Worm (Caenorhabditis elegans) whole organism, L4 larva: ENCODE results near the gene efl-2.

Source experiments
- F10B5.3 ChIP-seq: sonication (generic microtip); optimal IDR thresholded peaks from 2 replicates; lab custom pipeline; 2016; ENCODE audit warnings: mild to moderate bottlenecking, missing genetic modification characterization, missing compliant biosample characterization
- F26F4.8 ChIP-seq: fragments of 200-800 bp; sonication (Bioruptor generic); conservative IDR thresholded peaks from 2 replicates; pipeline ENCODE4 v1.3.6; 2022; ENCODE audit warnings: missing genetic modification characterization, missing compliant biosample characterization
- F49E8.2 ChIP-seq: sonication (generic microtip); optimal IDR thresholded peaks from 2 replicates; lab custom pipeline; 2016; ENCODE audit warnings: missing compliant biosample characterization, mild to moderate bottlenecking, missing genetic modification characterization, borderline replicate concordance
- Y105C5A.15 ChIP-seq: fragments of 200-800 bp; sonication (Bioruptor generic); IDR thresholded peaks from 2 replicates; pipeline ENCODE4 v1.3.6; 2022; ENCODE audit warnings: missing genetic modification characterization, missing compliant biosample characterization
- Y75B8A.6 ChIP-seq: fragments of 200-800 bp; sonication (Bioruptor generic); IDR thresholded peaks from 2 replicates; pipeline ENCODE4 v1.3.6; 2022; ENCODE audit warnings: missing genetic modification reagents, missing genetic modification characterization, missing compliant biosample characterization
- ZK337.2 ChIP-seq: fragments of 200-800 bp; sonication (Bioruptor generic); IDR thresholded peaks from 2 replicates; pipeline ENCODE4 v1.3.6; 2022; ENCODE audit warnings: missing genetic modification reagents, missing genetic modification characterization, missing compliant biosample characterization
- ZK546.5 ChIP-seq, 2 experiments: sonication (generic microtip); optimal IDR thresholded peaks; 2 replicates each; lab custom pipeline; 2017; ENCODE audit warnings: missing biosample characterization in 2 of 2, missing genetic modification characterization in 2 of 2
- aha-1 ChIP-seq: fragments of 150-350 bp; peaks from one replicate; lab custom pipeline; 2014; ENCODE audit warnings: missing biosample characterization, missing genetic modification characterization
- arid-1 ChIP-seq: fragments of 200-800 bp; sonication (Bioruptor generic); conservative IDR thresholded peaks from 2 replicates; pipeline ENCODE4 v1.3.6; 2022; ENCODE audit warnings: missing genetic modification reagents, missing genetic modification characterization, missing compliant biosample characterization
- attf-4 ChIP-seq: sonication (generic microtip); optimal IDR thresholded peaks from 3 replicates; lab custom pipeline; 2017; ENCODE audit warnings: missing biosample characterization, missing genetic modification characterization
- ceh-20 ChIP-seq: fragments of 200-800 bp; sonication (Bioruptor generic); IDR thresholded peaks from 2 replicates; pipeline ENCODE4 v1.3.6; 2022; ENCODE audit warnings: missing genetic modification reagents, missing genetic modification characterization, missing compliant biosample characterization
- ceh-32 ChIP-seq: sonication (generic microtip); optimal IDR thresholded peaks from 2 replicates; lab custom pipeline; 2016; ENCODE audit warnings: mild to moderate bottlenecking, missing genetic modification characterization, missing compliant biosample characterization; ENCODE audit not compliant: poor library complexity
- ceh-44 ChIP-seq: fragments of 200-800 bp; sonication (Bioruptor generic); IDR thresholded peaks from 2 replicates; pipeline ENCODE4 v1.3.6; 2022; ENCODE audit warnings: missing genetic modification reagents, missing genetic modification characterization, missing compliant biosample characterization
- ces-1 ChIP-seq: fragments of 150-350 bp; sonication (generic microtip); optimal IDR thresholded peaks from 4 replicates; lab custom pipeline; 2014; ENCODE audit warnings: missing biosample characterization, missing genetic modification reagents, missing genetic modification characterization
- cey-2 ChIP-seq: sonication (generic microtip); optimal IDR thresholded peaks from 3 replicates; lab custom pipeline; 2017; ENCODE audit warnings: missing genetic modification characterization, mild to moderate bottlenecking, missing compliant biosample characterization, antibody characterized with exemption, borderline replicate concordance; ENCODE audit not compliant: insufficient read depth
- daf-12 ChIP-seq: fragments of 150-350 bp; optimal IDR thresholded peaks from 2 replicates; lab custom pipeline; 2014; ENCODE audit warnings: missing biosample characterization, missing genetic modification reagents, missing genetic modification characterization
- daf-16 ChIP-seq, 3 experiments: sonication (generic microtip); optimal IDR thresholded peaks; 2 replicates each; lab custom pipeline; 2016 to 2017; ENCODE audit warnings: missing genetic modification characterization in 3 of 3, missing genetic modification reagents in 3 of 3, mild to moderate bottlenecking in 2 of 3, missing compliant biosample characterization in 2 of 3, missing biosample characterization in 1 of 3, moderate library complexity in 1 of 3
- daf-19 ChIP-seq: fragments of 200-800 bp; sonication (Bioruptor generic); conservative IDR thresholded peaks from 2 replicates; pipeline ENCODE4 v1.3.6; 2022; ENCODE audit warnings: missing genetic modification characterization, missing compliant biosample characterization
- dmd-8 ChIP-seq: fragments of 200-800 bp; sonication (Bioruptor generic); IDR thresholded peaks from 2 replicates; pipeline ENCODE4 v1.3.6; 2022; ENCODE audit warnings: missing genetic modification characterization, missing compliant biosample characterization
- dmd-9 ChIP-seq: fragments of 200-800 bp; sonication (Bioruptor generic); IDR thresholded peaks from 2 replicates; pipeline ENCODE4 v1.3.6; 2022; ENCODE audit warnings: missing genetic modification reagents, missing genetic modification characterization, missing compliant biosample characterization
- duxl-1 ChIP-seq: sonication (generic microtip); optimal IDR thresholded peaks from 2 replicates; lab custom pipeline; 2016; ENCODE audit warnings: mild to moderate bottlenecking, missing genetic modification characterization, moderate library complexity, missing compliant biosample characterization; ENCODE audit not compliant: poor library complexity
- dve-1 ChIP-seq: sonication (generic microtip); optimal IDR thresholded peaks from 2 replicates; lab custom pipeline; 2017; ENCODE audit warnings: antibody characterized with exemption, mild to moderate bottlenecking, missing genetic modification characterization, missing compliant biosample characterization; ENCODE audit not compliant: insufficient read depth
- egl-27 ChIP-seq: sonication (generic microtip); optimal IDR thresholded peaks from 3 replicates; lab custom pipeline; 2017; ENCODE audit warnings: missing biosample characterization, missing genetic modification reagents, missing genetic modification characterization
- fkh-10 ChIP-seq: fragments of 150-350 bp; optimal IDR thresholded peaks from 2 replicates; lab custom pipeline; 2014; ENCODE audit warnings: missing biosample characterization, missing genetic modification reagents, missing genetic modification characterization
- hlh-11 ChIP-seq: fragments of 200-800 bp; sonication (Bioruptor generic); optimal IDR thresholded peaks from 2 replicates; lab custom pipeline; 2018; ENCODE audit warnings: mild to moderate bottlenecking, missing genetic modification characterization, missing compliant biosample characterization
- jun-1 ChIP-seq: fragments of 150-350 bp; optimal IDR thresholded peaks from 2 replicates; lab custom pipeline; 2014; ENCODE audit warnings: missing biosample characterization, missing genetic modification reagents, missing genetic modification characterization
- lim-7 ChIP-seq: fragments of 200-800 bp; sonication (Bioruptor generic); IDR thresholded peaks from 2 replicates; pipeline ENCODE4 v1.3.6; 2022; ENCODE audit warnings: missing genetic modification characterization, missing compliant biosample characterization
- mdl-1 ChIP-seq, 2 experiments: fragments of 150-350 bp in 1 of 2; sonication (generic microtip) in 1 of 2; optimal IDR thresholded peaks; 2 replicates each; lab custom pipeline; 2014 to 2017; ENCODE audit warnings: missing biosample characterization in 2 of 2, missing genetic modification characterization in 2 of 2
- mdt-29 ChIP-seq: fragments of 200-800 bp; sonication (Bioruptor generic); IDR thresholded peaks from 2 replicates; pipeline ENCODE4 v1.3.6; 2022; ENCODE audit warnings: missing genetic modification reagents, missing genetic modification characterization, missing compliant biosample characterization
- mep-1 ChIP-seq: fragments of 150-350 bp; sonication (generic microtip); optimal IDR thresholded peaks from 3 replicates; lab custom pipeline; 2014; ENCODE audit warnings: missing biosample characterization, missing genetic modification characterization
- mes-2 ChIP-seq: sonication (generic microtip); optimal IDR thresholded peaks from 2 replicates; lab custom pipeline; 2016; ENCODE audit warnings: missing genotype, mild to moderate bottlenecking, missing genetic modification characterization, missing compliant biosample characterization; ENCODE audit not compliant: poor library complexity, severe bottlenecking
- mxl-2 ChIP-seq: fragments of 200-800 bp; sonication (Bioruptor generic); conservative IDR thresholded peaks from 2 replicates; pipeline ENCODE4 v1.3.6; 2022; ENCODE audit warnings: missing genetic modification reagents, missing genetic modification characterization, missing compliant biosample characterization
- nhr-102 ChIP-seq: sonication (generic microtip); optimal IDR thresholded peaks from 2 replicates; lab custom pipeline; 2016; ENCODE audit warnings: mild to moderate bottlenecking, missing genetic modification characterization, moderate library complexity, missing compliant biosample characterization
- nhr-11 ChIP-seq: fragments of 150-350 bp; optimal IDR thresholded peaks from 2 replicates; lab custom pipeline; 2014; ENCODE audit warnings: missing biosample characterization, missing genetic modification characterization
- nhr-25 ChIP-seq: sonication (generic microtip); optimal IDR thresholded peaks from 2 replicates; lab custom pipeline; 2017; ENCODE audit warnings: missing genetic modification characterization, mild to moderate bottlenecking, missing compliant biosample characterization, antibody characterized with exemption, moderate library complexity, borderline replicate concordance; ENCODE audit not compliant: insufficient read depth
- nhr-28 ChIP-seq: fragments of 150-350 bp; optimal IDR thresholded peaks from 2 replicates; lab custom pipeline; 2014; ENCODE audit warnings: missing biosample characterization, missing genetic modification characterization
- nhr-77 ChIP-seq: fragments of 150-350 bp; optimal IDR thresholded peaks from 2 replicates; lab custom pipeline; 2014; ENCODE audit warnings: missing biosample characterization, missing genetic modification characterization
- pha-4 ChIP-seq, 2 experiments: fragments of 150-350 bp in 1 of 2; fragments of 200-800 bp in 1 of 2; sonication (Bioruptor generic) in 1 of 2; IDR thresholded peaks in 1 of 2; optimal IDR thresholded peaks in 1 of 2; 2 replicates each; pipeline versions ENCODE4 v1.3.6 to Lab custom; 2014 to 2022; ENCODE audit warnings: missing genetic modification characterization in 2 of 2, missing genetic modification reagents in 2 of 2, missing biosample characterization in 1 of 2, missing compliant biosample characterization in 1 of 2
- pqm-1 ChIP-seq: sonication (generic microtip); optimal IDR thresholded peaks from 2 replicates; lab custom pipeline; 2017; ENCODE audit warnings: missing biosample characterization, missing genetic modification characterization
- rbr-2 ChIP-seq: sonication (generic microtip); optimal IDR thresholded peaks from 2 replicates; lab custom pipeline; 2016; ENCODE audit warnings: missing genotype, missing genetic modification characterization, missing compliant biosample characterization
- sdz-12 ChIP-seq: fragments of 200-800 bp; sonication (Bioruptor generic); optimal IDR thresholded peaks from 2 replicates; lab custom pipeline; 2018; ENCODE audit warnings: mild to moderate bottlenecking, missing genetic modification characterization, missing compliant biosample characterization
- skn-1 ChIP-seq: fragments of 150-350 bp; optimal IDR thresholded peaks from 2 replicates; lab custom pipeline; 2014; ENCODE audit warnings: missing biosample characterization, missing genetic modification characterization
- spr-3 ChIP-seq: fragments of 200-800 bp; sonication (Bioruptor generic); optimal IDR thresholded peaks from 2 replicates; lab custom pipeline; 2018; ENCODE audit warnings: mild to moderate bottlenecking, missing genetic modification characterization, missing compliant biosample characterization
- tag-97 ChIP-seq: fragments of 200-800 bp; sonication (Bioruptor generic); IDR thresholded peaks from 2 replicates; pipeline ENCODE4 v1.3.6; 2022; ENCODE audit warnings: missing genetic modification characterization, missing compliant biosample characterization
- tra-1 ChIP-seq: fragments of 200-800 bp; sonication (Bioruptor generic); IDR thresholded peaks from 2 replicates; pipeline ENCODE4 v1.3.6; 2022; ENCODE audit warnings: missing genetic modification reagents, missing genetic modification characterization, missing compliant biosample characterization
- unc-62 ChIP-seq, 3 experiments: fragments of 150-350 bp in 1 of 3; sonication (generic microtip); optimal IDR thresholded peaks in 2 of 3; peaks in 1 of 3; 1 replicate in 1 of 3; 2 replicates in 2 of 3; lab custom pipeline; 2014 to 2017; ENCODE audit warnings: missing biosample characterization in 3 of 3, missing genetic modification characterization in 3 of 3, missing genetic modification reagents in 3 of 3, missing genotype in 1 of 3
- zag-1 ChIP-seq: fragments of 150-350 bp; optimal IDR thresholded peaks from 2 replicates; lab custom pipeline; 2014; ENCODE audit warnings: missing biosample characterization, missing genetic modification characterization
- zip-11 ChIP-seq: fragments of 200-800 bp; sonication (Bioruptor generic); IDR thresholded peaks from 2 replicates; pipeline ENCODE4 v1.3.6; 2022; ENCODE audit warnings: missing genetic modification characterization, missing compliant biosample characterization
- ztf-11 ChIP-seq: fragments of 150-350 bp; optimal IDR thresholded peaks from 2 replicates; lab custom pipeline; 2014; ENCODE audit warnings: missing biosample characterization, missing genetic modification characterization

Gene efl-2

ce11 chrII:13456622-13457021 lies 50.7 kb downstream of the efl-2 start (continued):
- TF ChIP-seq Y75B8A.6 = no peak
- TF ChIP-seq ceh-44 (GFP tag; lab: Robert Waterston, UW) = no peak
- TF ChIP-seq mdt-29 (GFP tag; lab: Robert Waterston, UW) = no peak
- no peak for TF ChIP-seq spr-3 (GFP tag; lab: Kevin White, UChicago)
- no peak for TF ChIP-seq arid-1 (GFP tag; lab: Robert Waterston, UW)
- TF ChIP-seq ces-1 = no peak
- no peak for TF ChIP-seq attf-4
- TF ChIP-seq F49E8.2 (tag; lab: Kevin White, UChicago) = no peak
- no peak for TF ChIP-seq duxl-1 (tag; lab: Kevin White, UChicago)
- peak; percentile 69 for TF ChIP-seq aha-1
- no peak for TF ChIP-seq jun-1 (tag; lab: Kevin White, UChicago)
- TF ChIP-seq daf-19 (GFP tag; lab: Robert Waterston, UW) = no peak
- no peak for TF ChIP-seq nhr-102 (tag; lab: Kevin White, UChicago)
- TF ChIP-seq ceh-32 (tag; lab: Kevin White, UChicago) = no peak
- no peak for TF ChIP-seq ztf-11 (tag; lab: Kevin White, UChicago)
- no peak; the same call in 1 of the 2 replicates for TF ChIP-seq pha-4 (GFP tag; IDR thresholded peaks at IDR 0.05; lab: Robert Waterston, UW)
- no peak for TF ChIP-seq pha-4 (tag; optimal IDR thresholded peaks at IDR 0.05; lab: Kevin White, UChicago)
- TF ChIP-seq daf-12 (tag; lab: Kevin White, UChicago) = no peak
- TF ChIP-seq unc-62 (GFP tag; optimal IDR thresholded peaks at IDR 0.05 in 1 of 2; lab: Kevin White, UChicago) = peak in 1 of 2 experiments; percentile 77
- no peak for TF ChIP-seq unc-62 (tag; optimal IDR thresholded peaks at IDR 0.05; lab: Kevin White, UChicago)
- TF ChIP-seq dmd-9 (GFP tag; lab: Robert Waterston, UW) = no peak
- no peak for TF ChIP-seq ZK337.2
- TF ChIP-seq lim-7 (GFP tag; lab: Robert Waterston, UW) = 0 out of 2 replicates have a peak, but pooled peaks have one; percentile 50
- TF ChIP-seq cey-2 = no peak
- TF ChIP-seq tag-97 (GFP tag; lab: Robert Waterston, UW) = no peak
- no peak for TF ChIP-seq mxl-2
- no peak for TF ChIP-seq dmd-8 (GFP tag; lab: Robert Waterston, UW)
- peak; percentile 34 for TF ChIP-seq dve-1
- no peak for TF ChIP-seq F10B5.3
- TF ChIP-seq nhr-11 (tag; lab: Kevin White, UChicago) = no peak
- TF ChIP-seq nhr-28 (tag; lab: Kevin White, UChicago) = peak; percentile 45
- no peak for TF ChIP-seq ZK546.5 (tag; optimal IDR thresholded peaks at IDR 0.05; lab: Kevin White, UChicago)
- no peak for TF ChIP-seq pqm-1 (tag; lab: Kevin White, UChicago)
- TF ChIP-seq daf-16 (GFP tag; optimal IDR thresholded peaks at IDR 0.05; lab: Kevin White, UChicago) = no peak
- TF ChIP-seq daf-16 (tag; optimal IDR thresholded peaks at IDR 0.05; lab: Kevin White, UChicago) = peak; percentile 19
- no peak for TF ChIP-seq rbr-2 (tag; lab: Kevin White, UChicago)
- peak; percentile 28 for TF ChIP-seq mes-2 (tag; lab: Kevin White, UChicago)
- TF ChIP-seq fkh-10 (GFP tag; lab: Kevin White, UChicago) = no peak
- TF ChIP-seq mdl-1 (tag; optimal IDR thresholded peaks at IDR 0.05; lab: Kevin White, UChicago) = no peak
- no peak for TF ChIP-seq F26F4.8 (GFP tag; lab: Robert Waterston, UW)
- TF ChIP-seq egl-27 (tag; lab: Kevin White, UChicago) = no peak
- TF ChIP-seq zag-1 (tag; lab: Kevin White, UChicago) = no peak
- TF ChIP-seq nhr-77 (tag; lab: Kevin White, UChicago) = peak; percentile 33
- TF ChIP-seq mep-1 (tag; lab: Kevin White, UChicago) = peak; percentile 57
- no peak for TF ChIP-seq ceh-20
- no peak for TF ChIP-seq nhr-25 (tag; lab: Kevin White, UChicago)
- no peak for TF ChIP-seq skn-1 (tag; lab: Kevin White, UChicago)
- TF ChIP-seq Y105C5A.15 = no peak
- no peak for TF ChIP-seq zip-11
- no peak for TF ChIP-seq sdz-12
- TF ChIP-seq hlh-11 = peak; percentile 75
- TF ChIP-seq tra-1 (GFP tag; lab: Robert Waterston, UW) = no peak
